Worm (Caenorhabditis elegans) whole organism, L3 larva: ENCODE measurements around the gene Y9C9A.5.

Source experiments
- R02D3.7 ChIP-seq: fragments of 150-350 bp; optimal IDR thresholded peaks from 2 replicates; lab custom pipeline; 2014; ENCODE audit warnings: missing biosample characterization, missing genetic modification characterization
- ZK546.5 ChIP-seq: sonication (generic microtip); optimal IDR thresholded peaks from 2 replicates; lab custom pipeline; 2017; ENCODE audit warnings: missing biosample characterization, missing genetic modification characterization
- aly-2 ChIP-seq: fragments of 150-350 bp; optimal IDR thresholded peaks from 2 replicates; lab custom pipeline; 2014; ENCODE audit warnings: missing biosample characterization, missing genetic modification characterization
- ceh-28 ChIP-seq: fragments of 150-350 bp; optimal IDR thresholded peaks from 2 replicates; lab custom pipeline; 2014; ENCODE audit warnings: missing biosample characterization, missing genetic modification reagents, missing genetic modification characterization
- egl-27 ChIP-seq: sonication (generic microtip); optimal IDR thresholded peaks from 4 replicates; lab custom pipeline; 2017; ENCODE audit warnings: missing biosample characterization, missing genetic modification reagents, missing genetic modification characterization
- egl-5 ChIP-seq: fragments of 150-350 bp; optimal IDR thresholded peaks from 2 replicates; lab custom pipeline; 2017; ENCODE audit warnings: missing biosample characterization, missing genetic modification reagents, missing genetic modification characterization, inconsistent platforms
- elt-1 ChIP-seq: fragments of 150-350 bp; optimal IDR thresholded peaks from 2 replicates; lab custom pipeline; 2014; ENCODE audit warnings: missing biosample characterization, missing genetic modification characterization
- elt-3 ChIP-seq, 3 experiments: fragments of 150-350 bp in 1 of 3; sonication (generic microtip) in 2 of 3; optimal IDR thresholded peaks; 2 replicates in 2 of 3; 4 replicates in 1 of 3; lab custom pipeline; 2014 to 2017; ENCODE audit warnings: missing biosample characterization in 3 of 3, missing genetic modification characterization in 3 of 3
- eor-1 ChIP-seq, 2 experiments: fragments of 150-350 bp; optimal IDR thresholded peaks; 2 replicates each; lab custom pipeline; 2014 to 2018; ENCODE audit warnings: missing biosample characterization in 2 of 2, missing genetic modification characterization in 2 of 2
- fkh-10 ChIP-seq: sonication (generic microtip); optimal IDR thresholded peaks from 2 replicates; lab custom pipeline; 2017; ENCODE audit warnings: missing biosample characterization, missing genetic modification reagents, missing genetic modification characterization
- hmg-11 ChIP-seq: sonication (generic microtip); optimal IDR thresholded peaks from 2 replicates; lab custom pipeline; 2016; ENCODE audit warnings: missing genetic modification characterization, missing compliant biosample characterization
- lin-15B ChIP-seq: fragments of 150-350 bp; optimal IDR thresholded peaks from 2 replicates; lab custom pipeline; 2014; ENCODE audit warnings: missing biosample characterization, missing genetic modification characterization
- lin-39 ChIP-seq: fragments of 150-350 bp; optimal IDR thresholded peaks from 2 replicates; lab custom pipeline; 2018; ENCODE audit warnings: missing biosample characterization, missing genetic modification reagents, missing genetic modification characterization
- lsy-12 ChIP-seq: sonication (generic microtip); optimal IDR thresholded peaks from 2 replicates; lab custom pipeline; 2016; ENCODE audit warnings: mild to moderate bottlenecking, missing genetic modification characterization, missing compliant biosample characterization
- nfya-1 ChIP-seq: sonication (generic microtip); optimal IDR thresholded peaks from 2 replicates; lab custom pipeline; 2017; ENCODE audit warnings: missing genetic modification characterization, mild to moderate bottlenecking, missing compliant biosample characterization, antibody characterized with exemption, moderate library complexity; ENCODE audit not compliant: insufficient read depth
- nhr-11 ChIP-seq: fragments of 150-350 bp; optimal IDR thresholded peaks from 2 replicates; lab custom pipeline; 2014; ENCODE audit warnings: missing biosample characterization, missing genetic modification characterization
- nhr-25 ChIP-seq: sonication (generic microtip); optimal IDR thresholded peaks from 2 replicates; lab custom pipeline; 2017; ENCODE audit warnings: missing biosample characterization, missing genetic modification characterization
- nhr-28 ChIP-seq: fragments of 150-350 bp; optimal IDR thresholded peaks from 2 replicates; lab custom pipeline; 2014; ENCODE audit warnings: missing biosample characterization, missing genetic modification characterization
- nhr-67 ChIP-seq: fragments of 150-350 bp; optimal IDR thresholded peaks from 2 replicates; lab custom pipeline; 2014; ENCODE audit warnings: missing biosample characterization, missing genetic modification characterization
- nhr-76 ChIP-seq: fragments of 150-350 bp; sonication (generic microtip); optimal IDR thresholded peaks from 5 replicates; lab custom pipeline; 2014; ENCODE audit warnings: missing biosample characterization, missing genetic modification characterization
- nhr-77 ChIP-seq: fragments of 150-350 bp; optimal IDR thresholded peaks from 2 replicates; lab custom pipeline; 2014; ENCODE audit warnings: missing biosample characterization, missing genetic modification characterization
- pha-4 ChIP-seq: fragments of 150-350 bp; optimal IDR thresholded peaks from 2 replicates; lab custom pipeline; 2014; ENCODE audit warnings: missing biosample characterization, missing genetic modification reagents, missing genetic modification characterization
- sea-2 ChIP-seq: fragments of 150-350 bp; sonication (generic microtip); optimal IDR thresholded peaks from 4 replicates; lab custom pipeline; 2014; ENCODE audit warnings: missing biosample characterization, missing genetic modification reagents, missing genetic modification characterization
- snpc-4 ChIP-seq: fragments of 150-350 bp; optimal IDR thresholded peaks from 2 replicates; lab custom pipeline; 2014; ENCODE audit warnings: missing biosample characterization, missing genetic modification characterization
- tbx-2 ChIP-seq: sonication (generic microtip); optimal IDR thresholded peaks from 2 replicates; lab custom pipeline; 2016; ENCODE audit warnings: mild to moderate bottlenecking, missing genetic modification characterization, missing compliant biosample characterization
- unc-39 ChIP-seq: sonication (generic microtip); optimal IDR thresholded peaks from 4 replicates; lab custom pipeline; 2017; ENCODE audit warnings: missing biosample characterization, missing genetic modification characterization
- zag-1 ChIP-seq: fragments of 150-350 bp; optimal IDR thresholded peaks from 2 replicates; lab custom pipeline; 2014; ENCODE audit warnings: missing biosample characterization, missing genetic modification characterization
- ztf-11 ChIP-seq: fragments of 150-350 bp; optimal IDR thresholded peaks from 2 replicates; lab custom pipeline; 2014; ENCODE audit warnings: missing biosample characterization, missing genetic modification characterization
- ztf-4 ChIP-seq: fragments of 150-350 bp; optimal IDR thresholded peaks from 2 replicates; lab custom pipeline; 2014; ENCODE audit warnings: missing biosample characterization, missing genetic modification characterization

Gene Y9C9A.5

DNA sequence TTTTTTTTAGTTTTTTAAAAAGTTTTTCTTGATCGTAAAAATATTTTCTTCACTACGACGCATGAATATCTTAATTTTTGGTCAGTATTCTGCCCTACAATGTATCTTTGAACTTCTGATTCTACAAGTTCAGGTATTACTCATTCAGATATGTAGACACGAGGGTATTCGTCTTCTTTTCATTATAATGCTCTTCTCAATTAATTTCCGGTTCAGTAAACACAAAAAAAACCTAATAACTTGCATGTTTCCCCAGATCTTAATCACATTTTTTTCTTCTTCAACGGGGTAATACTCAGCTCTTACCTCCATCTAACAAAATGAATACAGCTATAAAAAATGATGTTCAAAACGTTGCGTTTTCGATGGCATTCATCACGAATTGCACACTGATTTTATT is 50.3 kb downstream of the Y9C9A.5 start, which contains the start of gene str-162:
str-162 (plus strand) TSS at position 301 of the 400 bp plus-strand sequence.
- TF ChIP-seq snpc-4 (tag; lab: Kevin White, UChicago): no peak
- no peak for TF ChIP-seq elt-1 (tag; lab: Kevin White, UChicago)
- no peak for TF ChIP-seq pha-4 (tag; lab: Kevin White, UChicago)
- TF ChIP-seq ZK546.5 (tag; lab: Kevin White, UChicago): no peak
- TF ChIP-seq nhr-11 (tag; lab: Kevin White, UChicago): no peak
- no peak for TF ChIP-seq sea-2
- no peak for TF ChIP-seq lin-39
- TF ChIP-seq lin-15B (tag; lab: Kevin White, UChicago): no peak
- no peak for TF ChIP-seq eor-1 (tag; optimal IDR thresholded peaks at IDR 0.05; lab: Kevin White, UChicago)
- TF ChIP-seq nhr-77 (tag; lab: Kevin White, UChicago): no peak
- TF ChIP-seq fkh-10 (GFP tag; lab: Kevin White, UChicago): no peak
- TF ChIP-seq ztf-4: no peak
- TF ChIP-seq tbx-2 (tag; lab: Kevin White, UChicago): no peak
- TF ChIP-seq ceh-28 (tag; lab: Kevin White, UChicago): no peak
- TF ChIP-seq elt-3 (tag; optimal IDR thresholded peaks at IDR 0.05; lab: Kevin White, UChicago): no peak
- TF ChIP-seq zag-1: no peak
- no peak for TF ChIP-seq egl-5
- TF ChIP-seq nfya-1: no peak
- TF ChIP-seq, all 47 proteins: peak for 0

ce11 chrIV:4993128-4993527 is 51.3 kb downstream of the Y9C9A.5 start:
- no peak for TF ChIP-seq elt-3 (tag; optimal IDR thresholded peaks at IDR 0.05; lab: Kevin White, UChicago)
- TF ChIP-seq sea-2: no peak
- TF ChIP-seq nhr-25 (tag; lab: Kevin White, UChicago): no peak
- no peak for TF ChIP-seq egl-27 (tag; lab: Kevin White, UChicago)
- TF ChIP-seq hmg-11 (tag; lab: Kevin White, UChicago): no peak
- no peak for TF ChIP-seq nhr-77 (tag; lab: Kevin White, UChicago)
- TF ChIP-seq ztf-11: no peak
- no peak for TF ChIP-seq lsy-12 (tag; lab: Kevin White, UChicago)
- no peak for TF ChIP-seq nhr-67 (tag; lab: Kevin White, UChicago)
- TF ChIP-seq tbx-2 (tag; lab: Kevin White, UChicago): no peak
- no peak for TF ChIP-seq unc-39
- TF ChIP-seq nhr-28 (tag; lab: Kevin White, UChicago): no peak
- no peak for TF ChIP-seq nhr-76
- no peak for TF ChIP-seq aly-2 (tag; lab: Kevin White, UChicago)
- TF ChIP-seq snpc-4 (tag; lab: Kevin White, UChicago): no peak
- TF ChIP-seq R02D3.7: no peak
- TF ChIP-seq fkh-10 (GFP tag; lab: Kevin White, UChicago): no peak
- no peak for TF ChIP-seq egl-5
- TF ChIP-seq lin-15B (tag; lab: Kevin White, UChicago): no peak
